Worm (Caenorhabditis elegans) whole organism, L4 larva: Measurements from ENCODE around the gene K08E5.5.
A peak's percentile ranks its signal among the peaks of the same experiment; 100 is the strongest.

ENCODE experiments used
- T20F7.1 ChIP-seq: fragments of 200-800 bp; sonication (Bioruptor generic); optimal IDR thresholded peaks from 2 replicates; lab custom pipeline; 2018; ENCODE audit warnings: mild to moderate bottlenecking, missing genetic modification characterization, missing compliant biosample characterization
- Y5F2A.4 ChIP-seq: fragments of 200-800 bp; sonication (Bioruptor generic); optimal IDR thresholded peaks from 2 replicates; lab custom pipeline; 2018; ENCODE audit warnings: mild to moderate bottlenecking, missing genetic modification characterization, missing compliant biosample characterization
- Y75B8A.6 ChIP-seq: fragments of 200-800 bp; sonication (Bioruptor generic); IDR thresholded peaks from 2 replicates; pipeline ENCODE4 v1.3.6; 2022; ENCODE audit warnings: missing genetic modification reagents, missing genetic modification characterization, missing compliant biosample characterization
- ZK546.5 ChIP-seq, 2 experiments: sonication (generic microtip); optimal IDR thresholded peaks; 2 replicates each; lab custom pipeline; 2017; ENCODE audit warnings: missing biosample characterization in 2 of 2, missing genetic modification characterization in 2 of 2
- aha-1 ChIP-seq: fragments of 150-350 bp; peaks from one replicate; lab custom pipeline; 2014; ENCODE audit warnings: missing biosample characterization, missing genetic modification characterization
- arid-1 ChIP-seq: fragments of 200-800 bp; sonication (Bioruptor generic); conservative IDR thresholded peaks from 2 replicates; pipeline ENCODE4 v1.3.6; 2022; ENCODE audit warnings: missing genetic modification reagents, missing genetic modification characterization, missing compliant biosample characterization
- attf-4 ChIP-seq: sonication (generic microtip); optimal IDR thresholded peaks from 3 replicates; lab custom pipeline; 2017; ENCODE audit warnings: missing biosample characterization, missing genetic modification characterization
- ceh-20 ChIP-seq: fragments of 200-800 bp; sonication (Bioruptor generic); IDR thresholded peaks from 2 replicates; pipeline ENCODE4 v1.3.6; 2022; ENCODE audit warnings: missing genetic modification reagents, missing genetic modification characterization, missing compliant biosample characterization
- ceh-32 ChIP-seq: sonication (generic microtip); optimal IDR thresholded peaks from 2 replicates; lab custom pipeline; 2016; ENCODE audit warnings: mild to moderate bottlenecking, missing genetic modification characterization, missing compliant biosample characterization; ENCODE audit not compliant: poor library complexity
- ceh-82 ChIP-seq: sonication (generic microtip); optimal IDR thresholded peaks from 2 replicates; lab custom pipeline; 2017; ENCODE audit warnings: missing biosample characterization, missing genetic modification characterization
- cey-2 ChIP-seq: sonication (generic microtip); optimal IDR thresholded peaks from 3 replicates; lab custom pipeline; 2017; ENCODE audit warnings: missing genetic modification characterization, mild to moderate bottlenecking, missing compliant biosample characterization, antibody characterized with exemption, borderline replicate concordance; ENCODE audit not compliant: insufficient read depth
- daf-12 ChIP-seq: fragments of 150-350 bp; optimal IDR thresholded peaks from 2 replicates; lab custom pipeline; 2014; ENCODE audit warnings: missing biosample characterization, missing genetic modification reagents, missing genetic modification characterization
- daf-16 ChIP-seq, 3 experiments: sonication (generic microtip); optimal IDR thresholded peaks; 2 replicates each; lab custom pipeline; 2016 to 2017; ENCODE audit warnings: missing genetic modification characterization in 3 of 3, missing genetic modification reagents in 3 of 3, mild to moderate bottlenecking in 2 of 3, missing compliant biosample characterization in 2 of 3, missing biosample characterization in 1 of 3, moderate library complexity in 1 of 3
- dmd-6 ChIP-seq: fragments of 200-800 bp; sonication (Bioruptor generic); IDR thresholded peaks from 2 replicates; pipeline ENCODE4 v1.3.6; 2022; ENCODE audit warnings: missing genetic modification reagents, missing genetic modification characterization, missing compliant biosample characterization
- dpl-1 ChIP-seq: fragments of 150-350 bp; optimal IDR thresholded peaks from 2 replicates; lab custom pipeline; 2014; ENCODE audit warnings: missing biosample characterization, missing genetic modification reagents, missing genetic modification characterization
- dve-1 ChIP-seq: sonication (generic microtip); optimal IDR thresholded peaks from 2 replicates; lab custom pipeline; 2017; ENCODE audit warnings: antibody characterized with exemption, mild to moderate bottlenecking, missing genetic modification characterization, missing compliant biosample characterization; ENCODE audit not compliant: insufficient read depth
- egl-27 ChIP-seq: sonication (generic microtip); optimal IDR thresholded peaks from 3 replicates; lab custom pipeline; 2017; ENCODE audit warnings: missing biosample characterization, missing genetic modification reagents, missing genetic modification characterization
- hlh-11 ChIP-seq: fragments of 200-800 bp; sonication (Bioruptor generic); optimal IDR thresholded peaks from 2 replicates; lab custom pipeline; 2018; ENCODE audit warnings: mild to moderate bottlenecking, missing genetic modification characterization, missing compliant biosample characterization
- hmg-1.1 ChIP-seq: fragments of 200-800 bp; sonication (Bioruptor generic); IDR thresholded peaks from 2 replicates; pipeline ENCODE4 v1.3.6; 2022; ENCODE audit warnings: missing genetic modification reagents, missing genetic modification characterization, missing compliant biosample characterization
- jun-1 ChIP-seq: fragments of 150-350 bp; optimal IDR thresholded peaks from 2 replicates; lab custom pipeline; 2014; ENCODE audit warnings: missing biosample characterization, missing genetic modification reagents, missing genetic modification characterization
- lin-39 ChIP-seq: fragments of 150-350 bp; optimal IDR thresholded peaks from 2 replicates; lab custom pipeline; 2014; ENCODE audit warnings: missing biosample characterization, missing genetic modification reagents, missing genetic modification characterization
- lir-3 ChIP-seq: sonication (generic microtip); optimal IDR thresholded peaks from 2 replicates; lab custom pipeline; 2016; ENCODE audit warnings: mild to moderate bottlenecking, missing genetic modification characterization, missing compliant biosample characterization
- lsy-2 ChIP-seq, 2 experiments: fragments of 150-350 bp in 1 of 2; sonication (generic microtip) in 1 of 2; optimal IDR thresholded peaks; 2 replicates each; lab custom pipeline; 2014 to 2017; ENCODE audit warnings: missing biosample characterization in 2 of 2, missing genetic modification characterization in 2 of 2
- madf-5 ChIP-seq, 2 experiments: fragments of 200-800 bp; sonication (Bioruptor generic); IDR thresholded peaks; 2 replicates each; pipeline ENCODE4 v1.3.6; 2022; ENCODE audit warnings: missing compliant biosample characterization in 2 of 2, missing genetic modification characterization in 2 of 2
- mxl-2 ChIP-seq: fragments of 200-800 bp; sonication (Bioruptor generic); conservative IDR thresholded peaks from 2 replicates; pipeline ENCODE4 v1.3.6; 2022; ENCODE audit warnings: missing genetic modification reagents, missing genetic modification characterization, missing compliant biosample characterization
- mxl-3 ChIP-seq: fragments of 200-800 bp; sonication (Bioruptor generic); optimal IDR thresholded peaks from 2 replicates; lab custom pipeline; 2018; ENCODE audit warnings: mild to moderate bottlenecking, missing genetic modification characterization, missing compliant biosample characterization
- nhr-10 ChIP-seq: fragments of 150-350 bp; optimal IDR thresholded peaks from 2 replicates; lab custom pipeline; 2014; ENCODE audit warnings: missing biosample characterization, missing genetic modification characterization
- nhr-111 ChIP-seq: fragments of 200-800 bp; sonication (Bioruptor generic); optimal IDR thresholded peaks from 2 replicates; lab custom pipeline; 2018; ENCODE audit warnings: mild to moderate bottlenecking, missing genetic modification characterization, missing compliant biosample characterization
- nhr-25 ChIP-seq: sonication (generic microtip); optimal IDR thresholded peaks from 2 replicates; lab custom pipeline; 2017; ENCODE audit warnings: missing genetic modification characterization, mild to moderate bottlenecking, missing compliant biosample characterization, antibody characterized with exemption, moderate library complexity, borderline replicate concordance; ENCODE audit not compliant: insufficient read depth
- nhr-28 ChIP-seq: fragments of 150-350 bp; optimal IDR thresholded peaks from 2 replicates; lab custom pipeline; 2014; ENCODE audit warnings: missing biosample characterization, missing genetic modification characterization
- nhr-41 ChIP-seq: fragments of 200-800 bp; sonication (Bioruptor generic); IDR thresholded peaks from 2 replicates; pipeline ENCODE4 v1.3.6; 2022; ENCODE audit warnings: missing genetic modification reagents, missing genetic modification characterization, missing compliant biosample characterization
- nhr-42 ChIP-seq: fragments of 200-800 bp; sonication (Bioruptor generic); IDR thresholded peaks from 2 replicates; pipeline ENCODE4 v1.3.6; 2022; ENCODE audit warnings: missing genetic modification characterization, missing compliant biosample characterization
- nhr-48 ChIP-seq: sonication (generic microtip); optimal IDR thresholded peaks from 2 replicates; lab custom pipeline; 2016; ENCODE audit warnings: mild to moderate bottlenecking, missing genetic modification characterization, missing compliant biosample characterization
- nhr-6 ChIP-seq: fragments of 150-350 bp; optimal IDR thresholded peaks from 2 replicates; lab custom pipeline; 2014; ENCODE audit warnings: missing biosample characterization, missing genetic modification characterization
- nhr-76 ChIP-seq: fragments of 150-350 bp; optimal IDR thresholded peaks from 2 replicates; lab custom pipeline; 2014; ENCODE audit warnings: missing biosample characterization, missing genetic modification characterization
- php-3 ChIP-seq: fragments of 200-800 bp; sonication (Bioruptor generic); IDR thresholded peaks from 2 replicates; pipeline ENCODE4 v1.3.6; 2022; ENCODE audit warnings: missing genetic modification reagents, missing genetic modification characterization, missing compliant biosample characterization
- pqm-1 ChIP-seq: sonication (generic microtip); optimal IDR thresholded peaks from 2 replicates; lab custom pipeline; 2017; ENCODE audit warnings: missing biosample characterization, missing genetic modification characterization
- rbr-2 ChIP-seq: sonication (generic microtip); optimal IDR thresholded peaks from 2 replicates; lab custom pipeline; 2016; ENCODE audit warnings: missing genotype, missing genetic modification characterization, missing compliant biosample characterization
- sdz-12 ChIP-seq: fragments of 200-800 bp; sonication (Bioruptor generic); optimal IDR thresholded peaks from 2 replicates; lab custom pipeline; 2018; ENCODE audit warnings: mild to moderate bottlenecking, missing genetic modification characterization, missing compliant biosample characterization
- tra-1 ChIP-seq: fragments of 200-800 bp; sonication (Bioruptor generic); IDR thresholded peaks from 2 replicates; pipeline ENCODE4 v1.3.6; 2022; ENCODE audit warnings: missing genetic modification reagents, missing genetic modification characterization, missing compliant biosample characterization
- zfp-3 ChIP-seq: fragments of 200-800 bp; sonication (Bioruptor generic); conservative IDR thresholded peaks from 2 replicates; pipeline ENCODE4 v1.3.6; 2022; ENCODE audit warnings: missing genetic modification reagents, missing genetic modification characterization, missing compliant biosample characterization
- zip-11 ChIP-seq: fragments of 200-800 bp; sonication (Bioruptor generic); IDR thresholded peaks from 2 replicates; pipeline ENCODE4 v1.3.6; 2022; ENCODE audit warnings: missing genetic modification characterization, missing compliant biosample characterization
- zip-2 ChIP-seq: fragments of 150-350 bp; optimal IDR thresholded peaks from 2 replicates; lab custom pipeline; 2014; ENCODE audit warnings: missing biosample characterization, missing genetic modification characterization

Gene K08E5.5

ce11 chrIII:10132495-10133450 is 27.5 kb downstream of the K08E5.5 start (continued):
- TF ChIP-seq hmg-1.1 (GFP tag; lab: Robert Waterston, UW) (no peak), nhr-25 (no peak), daf-12 (no peak), dve-1 (tag; lab: Kevin White, UChicago) (peak; percentile 90), ceh-82 (tag; lab: Kevin White, UChicago) (no peak), dmd-6 (GFP tag; lab: Robert Waterston, UW) (peak; percentile 12; the same call in 1 of the 2 replicates), T20F7.1 (GFP tag; lab: Kevin White, UChicago) (peak; percentile 40), nhr-42 (GFP tag; lab: Robert Waterston, UW) (no peak), arid-1 (0 out of 2 replicates have a peak, but pooled peaks have one; percentile 8), nhr-48 (tag; lab: Kevin White, UChicago) (no peak), mxl-3 (GFP tag; lab: Kevin White, UChicago) (peak; percentile 16), nhr-76 (tag; lab: Kevin White, UChicago) (no peak), Y5F2A.4 (GFP tag; lab: Kevin White, UChicago) (no peak), pqm-1 (peak; percentile 75), zip-2 (tag; lab: Kevin White, UChicago) (no peak), cey-2 (tag; lab: Kevin White, UChicago) (peak; percentile 7)

- TF ChIP-seq nhr-10 (tag; lab: Kevin White, UChicago) (no peak), ceh-20 (GFP tag; lab: Robert Waterston, UW) (no peak), cey-2 (tag; lab: Kevin White, UChicago) (no peak), ceh-32 (tag; lab: Kevin White, UChicago) (no peak), daf-16 (GFP tag; optimal IDR thresholded peaks at IDR 0.05; lab: Kevin White, UChicago) (peak in 1 of 2 experiments; percentile 51), daf-16 (tag; optimal IDR thresholded peaks at IDR 0.05; lab: Kevin White, UChicago) (peak; percentile 1), nhr-28 (peak; percentile 33), tra-1 (0 out of 2 replicates have a peak, but pooled peaks have one; percentile 28), lsy-2 (tag; optimal IDR thresholded peaks at IDR 0.05; lab: Kevin White, UChicago) (peak in 1 of 2 experiments; percentile 23), aha-1 (tag; lab: Kevin White, UChicago) (peak; percentile 11), dpl-1 (no peak), lin-39 (no peak), Y75B8A.6 (GFP tag; lab: Robert Waterston, UW) (no peak), hlh-11 (peak; percentile 10), nhr-111 (GFP tag; lab: Kevin White, UChicago) (no peak), dve-1 (tag; lab: Kevin White, UChicago) (peak; percentile 20)
- TF ChIP-seq, all 104 proteins: peak for 7
These were observed 33.9 kb downstream of the K08E5.5 start for ce11 chrIII:10126375-10126774.

ce11 chrIII:10123586-10124233 is 36.6 kb downstream of the K08E5.5 start, which contains the start of gene ttll-4:
Gene ttll-4 (plus strand): TSS chrIII:10124183.
- TF ChIP-seq ceh-20 (GFP tag; lab: Robert Waterston, UW) (peak; percentile 55), attf-4 (tag; lab: Kevin White, UChicago) (no peak), ZK546.5 (tag; optimal IDR thresholded peaks at IDR 0.05; lab: Kevin White, UChicago) (no peak), php-3 (GFP tag; lab: Robert Waterston, UW) (no peak), sdz-12 (GFP tag; lab: Kevin White, UChicago) (no peak), lsy-2 (tag; optimal IDR thresholded peaks at IDR 0.05; lab: Kevin White, UChicago) (peak in 1 of 2 experiments; percentile 62), dpl-1 (peak; percentile 20), dve-1 (tag; lab: Kevin White, UChicago) (no peak), lir-3 (no peak), zfp-3 (GFP tag; lab: Robert Waterston, UW) (no peak), mxl-2 (no peak), T20F7.1 (GFP tag; lab: Kevin White, UChicago) (peak; percentile 24), madf-5 (GFP tag; IDR thresholded peaks at IDR 0.05; lab: Robert Waterston, UW) (no peak), Y5F2A.4 (GFP tag; lab: Kevin White, UChicago) (no peak), egl-27 (tag; lab: Kevin White, UChicago) (no peak), nhr-41 (GFP tag; lab: Robert Waterston, UW) (no peak), nhr-6 (tag; lab: Kevin White, UChicago) (no peak), jun-1 (no peak), dmd-6 (GFP tag; lab: Robert Waterston, UW) (peak; percentile 40; the same call in 1 of the 2 replicates), zip-11 (GFP tag; lab: Robert Waterston, UW) (no peak), rbr-2 (tag; lab: Kevin White, UChicago) (peak; percentile 65), ceh-32 (tag; lab: Kevin White, UChicago) (no peak)
